Worm (Caenorhabditis elegans) whole organism, L4 larva: Measurements from ENCODE around the gene pmk-3.

ENCODE experiments used
- T26A8.4 ChIP-seq: fragments of 200-800 bp; sonication (Bioruptor generic); IDR thresholded peaks from 2 replicates; pipeline ENCODE4 v1.3.6; 2022; ENCODE audit warnings: missing genetic modification characterization, missing compliant biosample characterization
- Y105C5A.15 ChIP-seq: fragments of 200-800 bp; sonication (Bioruptor generic); IDR thresholded peaks from 2 replicates; pipeline ENCODE4 v1.3.6; 2022; ENCODE audit warnings: missing genetic modification characterization, missing compliant biosample characterization
- Y48G9A.11 ChIP-seq: fragments of 200-800 bp; sonication (Bioruptor generic); IDR thresholded peaks from 2 replicates; pipeline ENCODE4 v1.3.6; 2022; ENCODE audit warnings: missing genetic modification reagents, missing genetic modification characterization, missing compliant biosample characterization
- aha-1 ChIP-seq: fragments of 150-350 bp; peaks from one replicate; lab custom pipeline; 2014; ENCODE audit warnings: missing biosample characterization, missing genetic modification characterization
- aly-2 ChIP-seq: sonication (generic microtip); optimal IDR thresholded peaks from 2 replicates; lab custom pipeline; 2018; ENCODE audit warnings: missing biosample characterization, missing genetic modification characterization
- arid-1 ChIP-seq: fragments of 200-800 bp; sonication (Bioruptor generic); conservative IDR thresholded peaks from 2 replicates; pipeline ENCODE4 v1.3.6; 2022; ENCODE audit warnings: missing genetic modification reagents, missing genetic modification characterization, missing compliant biosample characterization
- ces-1 ChIP-seq: fragments of 150-350 bp; sonication (generic microtip); optimal IDR thresholded peaks from 4 replicates; lab custom pipeline; 2014; ENCODE audit warnings: missing biosample characterization, missing genetic modification reagents, missing genetic modification characterization
- daf-12 ChIP-seq: fragments of 150-350 bp; optimal IDR thresholded peaks from 2 replicates; lab custom pipeline; 2014; ENCODE audit warnings: missing biosample characterization, missing genetic modification reagents, missing genetic modification characterization
- dmd-8 ChIP-seq: fragments of 200-800 bp; sonication (Bioruptor generic); IDR thresholded peaks from 2 replicates; pipeline ENCODE4 v1.3.6; 2022; ENCODE audit warnings: missing genetic modification characterization, missing compliant biosample characterization
- dpl-1 ChIP-seq: fragments of 150-350 bp; optimal IDR thresholded peaks from 2 replicates; lab custom pipeline; 2014; ENCODE audit warnings: missing biosample characterization, missing genetic modification reagents, missing genetic modification characterization
- egl-27 ChIP-seq: sonication (generic microtip); optimal IDR thresholded peaks from 3 replicates; lab custom pipeline; 2017; ENCODE audit warnings: missing biosample characterization, missing genetic modification reagents, missing genetic modification characterization
- hmg-1.1 ChIP-seq: fragments of 200-800 bp; sonication (Bioruptor generic); IDR thresholded peaks from 2 replicates; pipeline ENCODE4 v1.3.6; 2022; ENCODE audit warnings: missing genetic modification reagents, missing genetic modification characterization, missing compliant biosample characterization
- lin-1 ChIP-seq: fragments of 200-800 bp; sonication (Bioruptor generic); IDR thresholded peaks from 2 replicates; pipeline ENCODE4 v1.3.6; 2022; ENCODE audit warnings: missing genetic modification reagents, missing genetic modification characterization, missing compliant biosample characterization
- lin-13 ChIP-seq: fragments of 150-350 bp; optimal IDR thresholded peaks from 2 replicates; lab custom pipeline; 2014; ENCODE audit warnings: missing biosample characterization, missing genetic modification reagents, missing genetic modification characterization
- madf-9 ChIP-seq: fragments of 200-800 bp; sonication (Bioruptor generic); conservative IDR thresholded peaks from 2 replicates; pipeline ENCODE4 v1.3.6; 2022; ENCODE audit warnings: missing genetic modification reagents, missing genetic modification characterization, missing compliant biosample characterization
- nhr-10 ChIP-seq: fragments of 150-350 bp; optimal IDR thresholded peaks from 2 replicates; lab custom pipeline; 2014; ENCODE audit warnings: missing biosample characterization, missing genetic modification characterization
- nhr-42 ChIP-seq: fragments of 200-800 bp; sonication (Bioruptor generic); IDR thresholded peaks from 2 replicates; pipeline ENCODE4 v1.3.6; 2022; ENCODE audit warnings: missing genetic modification characterization, missing compliant biosample characterization
- nhr-48 ChIP-seq: sonication (generic microtip); optimal IDR thresholded peaks from 2 replicates; lab custom pipeline; 2016; ENCODE audit warnings: mild to moderate bottlenecking, missing genetic modification characterization, missing compliant biosample characterization
- pha-4 ChIP-seq, 2 experiments: fragments of 150-350 bp in 1 of 2; fragments of 200-800 bp in 1 of 2; sonication (Bioruptor generic) in 1 of 2; IDR thresholded peaks in 1 of 2; optimal IDR thresholded peaks in 1 of 2; 2 replicates each; pipeline versions ENCODE4 v1.3.6 to Lab custom; 2014 to 2022; ENCODE audit warnings: missing genetic modification characterization in 2 of 2, missing genetic modification reagents in 2 of 2, missing biosample characterization in 1 of 2, missing compliant biosample characterization in 1 of 2
- pqm-1 ChIP-seq: sonication (generic microtip); optimal IDR thresholded peaks from 2 replicates; lab custom pipeline; 2017; ENCODE audit warnings: missing biosample characterization, missing genetic modification characterization
- sdz-12 ChIP-seq: fragments of 200-800 bp; sonication (Bioruptor generic); optimal IDR thresholded peaks from 2 replicates; lab custom pipeline; 2018; ENCODE audit warnings: mild to moderate bottlenecking, missing genetic modification characterization, missing compliant biosample characterization
- set-16 ChIP-seq: fragments of 200-800 bp; sonication (Bioruptor generic); IDR thresholded peaks from 2 replicates; pipeline ENCODE4 v1.3.6; 2022; ENCODE audit warnings: missing genetic modification reagents, missing genetic modification characterization, missing compliant biosample characterization
- unc-62 ChIP-seq, 3 experiments: fragments of 150-350 bp in 1 of 3; sonication (generic microtip); optimal IDR thresholded peaks in 2 of 3; peaks in 1 of 3; 1 replicate in 1 of 3; 2 replicates in 2 of 3; lab custom pipeline; 2014 to 2017; ENCODE audit warnings: missing biosample characterization in 3 of 3, missing genetic modification characterization in 3 of 3, missing genetic modification reagents in 3 of 3, missing genotype in 1 of 3

Gene pmk-3

ce11 chrIV:8188421-8189112, 49.5 kb downstream of the pmk-3 start:
- TF ChIP-seq nhr-48 (tag; lab: Kevin White, UChicago) (no peak), ces-1 (GFP tag; lab: Kevin White, UChicago) (no peak), dmd-8 (no peak), nhr-42 (GFP tag; lab: Robert Waterston, UW) (no peak), arid-1 (0 out of 2 replicates have a peak, but pooled peaks have one; percentile 17), aha-1 (peak; percentile 58), Y105C5A.15 (GFP tag; lab: Robert Waterston, UW) (peak; percentile 7; the same call in 1 of the 2 replicates), unc-62 (GFP tag; optimal IDR thresholded peaks at IDR 0.05 in 1 of 2; lab: Kevin White, UChicago) (peak in 1 of 2 experiments; percentile 98), unc-62 (tag; optimal IDR thresholded peaks at IDR 0.05; lab: Kevin White, UChicago) (no peak)

ce11 chrIV:8189667-8190066, 50.6 kb downstream of the pmk-3 start:
- no peak for TF ChIP-seq madf-9
- no peak for TF ChIP-seq dpl-1 (GFP tag; lab: Kevin White, UChicago)
- peak in 1 of 2 experiments; percentile 6 for TF ChIP-seq unc-62 (GFP tag; optimal IDR thresholded peaks at IDR 0.05 in 1 of 2; lab: Kevin White, UChicago)
- TF ChIP-seq unc-62 (tag; optimal IDR thresholded peaks at IDR 0.05; lab: Kevin White, UChicago): no peak
- TF ChIP-seq aly-2 (tag; lab: Kevin White, UChicago): no peak
- no peak for TF ChIP-seq nhr-10 (tag; lab: Kevin White, UChicago)
- TF ChIP-seq pqm-1 (tag; lab: Kevin White, UChicago): no peak
- 0 out of 2 replicates have a peak, but pooled peaks have one; percentile 8 for TF ChIP-seq pha-4 (GFP tag; IDR thresholded peaks at IDR 0.05; lab: Robert Waterston, UW)
- TF ChIP-seq pha-4 (tag; optimal IDR thresholded peaks at IDR 0.05; lab: Kevin White, UChicago): no peak
- no peak for TF ChIP-seq T26A8.4 (GFP tag; lab: Robert Waterston, UW)
- TF ChIP-seq daf-12 (tag; lab: Kevin White, UChicago): no peak
- peak; percentile 95 for TF ChIP-seq set-16 (GFP tag; lab: Robert Waterston, UW)
- no peak for TF ChIP-seq egl-27
- TF ChIP-seq hmg-1.1: no peak
- TF ChIP-seq sdz-12 (GFP tag; lab: Kevin White, UChicago): no peak
- TF ChIP-seq Y48G9A.11 (GFP tag; lab: Robert Waterston, UW): no peak
- no peak for TF ChIP-seq lin-1 (GFP tag; lab: Robert Waterston, UW)
- TF ChIP-seq lin-13: no peak
